Worm (Caenorhabditis elegans) whole organism, young adult: Measurements from ENCODE around the gene ifb-1.

Experiments
- B0035.1 ChIP-seq: sonication (generic microtip); optimal IDR thresholded peaks from 2 replicates; lab custom pipeline; 2016; ENCODE audit warnings: missing genetic modification characterization, mild to moderate bottlenecking, missing compliant biosample characterization, missing genotype, missing genetic modification reagents
- B0261.1 ChIP-seq: sonication (generic microtip); optimal IDR thresholded peaks from 2 replicates; lab custom pipeline; 2016; ENCODE audit warnings: mild to moderate bottlenecking, missing genetic modification characterization, moderate library complexity, missing compliant biosample characterization
- Y95B8A.8 ChIP-seq: fragments of 200-800 bp; sonication (Bioruptor generic); IDR thresholded peaks from 2 replicates; pipeline ENCODE4 v1.3.6; 2022; ENCODE audit warnings: missing genetic modification reagents, missing genetic modification characterization, missing compliant biosample characterization
- ama-1 ChIP-seq, 3 experiments: fragments of 150-350 bp in 1 of 3; sonication (generic microtip) in 2 of 3; optimal IDR thresholded peaks; 2 replicates each; lab custom pipeline; 2014 to 2018; ENCODE audit warnings: missing biosample characterization in 2 of 3, missing genetic modification characterization in 2 of 3, missing genetic modification reagents in 2 of 3
- dpff-1 ChIP-seq: sonication (generic microtip); optimal IDR thresholded peaks from 2 replicates; lab custom pipeline; 2017; ENCODE audit warnings: mild to moderate bottlenecking, missing genetic modification characterization, missing compliant biosample characterization
- lin-40 ChIP-seq: sonication (generic microtip); optimal IDR thresholded peaks from 2 replicates; lab custom pipeline; 2016; ENCODE audit warnings: missing genetic modification characterization, mild to moderate bottlenecking, missing compliant biosample characterization, missing genotype, missing genetic modification reagents
- lir-1 ChIP-seq: fragments of 200-800 bp; sonication (Bioruptor generic); conservative IDR thresholded peaks from 2 replicates; pipeline ENCODE4 v1.3.6; 2022; ENCODE audit warnings: missing genetic modification reagents, missing genetic modification characterization, missing compliant biosample characterization
- unc-130 ChIP-seq: sonication (generic microtip); optimal IDR thresholded peaks from 2 replicates; lab custom pipeline; 2016; ENCODE audit warnings: missing genetic modification reagents, missing genetic modification characterization, missing compliant biosample characterization
- ztf-3 ChIP-seq: fragments of 200-800 bp; sonication (Bioruptor generic); optimal IDR thresholded peaks from 2 replicates; lab custom pipeline; 2018; ENCODE audit warnings: mild to moderate bottlenecking, missing genetic modification characterization, missing compliant biosample characterization

ce11 chrII:5819655-5820054 lies 54.2 kb downstream of the ifb-1 start:
- TF ChIP-seq lir-1 (no peak), ama-1 (optimal IDR thresholded peaks at IDR 0.05; lab: Kevin White, UChicago) (no peak), ama-1 (GFP tag; optimal IDR thresholded peaks at IDR 0.05; lab: Kevin White, UChicago) (no peak), lin-40 (tag; lab: Kevin White, UChicago) (no peak), B0261.1 (no peak), unc-130 (GFP tag; lab: Kevin White, UChicago) (peak; percentile 9), Y95B8A.8 (GFP tag; lab: Robert Waterston, UW) (0 out of 2 replicates have a peak, but pooled peaks have one; percentile 21), B0035.1 (tag; lab: Kevin White, UChicago) (no peak), dpff-1 (tag; lab: Kevin White, UChicago) (no peak), ztf-3 (GFP tag; lab: Kevin White, UChicago) (no peak)
